Worm (Caenorhabditis elegans) whole organism, early embryonic: Measurements from ENCODE around the gene oac-22.
"Not testable (repeated sequence)": the region's sequence is repeated elsewhere in the genome, so short reads cannot be mapped to it uniquely, and the experiment has no call there.

Experiments
- aly-1 ChIP-seq: sonication (generic microtip); optimal IDR thresholded peaks from 2 replicates; lab custom pipeline; 2016; ENCODE audit warnings: missing genetic modification characterization, missing compliant biosample characterization
- ama-1 ChIP-seq: fragments of 150-350 bp; optimal IDR thresholded peaks from 2 replicates; lab custom pipeline; 2014
- ceh-13 ChIP-seq: fragments of 200-800 bp; sonication (Bioruptor generic); optimal IDR thresholded peaks from 2 replicates; lab custom pipeline; 2018; ENCODE audit warnings: mild to moderate bottlenecking, missing genetic modification characterization, missing compliant biosample characterization
- ceh-36 ChIP-seq: sonication (generic microtip); optimal IDR thresholded peaks from 2 replicates; lab custom pipeline; 2016; ENCODE audit warnings: missing genetic modification characterization, inconsistent platforms, missing compliant biosample characterization
- ets-7 ChIP-seq: sonication (generic microtip); optimal IDR thresholded peaks from 2 replicates; lab custom pipeline; 2016; ENCODE audit warnings: missing genotype, missing genetic modification characterization, missing compliant biosample characterization
- hmbx-1 ChIP-seq: sonication (generic microtip); optimal IDR thresholded peaks from 2 replicates; lab custom pipeline; 2016; ENCODE audit warnings: mild to moderate bottlenecking, missing genetic modification characterization, missing compliant biosample characterization
- hmg-4 ChIP-seq: fragments of 200-800 bp; sonication (Bioruptor generic); optimal IDR thresholded peaks from 2 replicates; lab custom pipeline; 2018; ENCODE audit warnings: mild to moderate bottlenecking, missing genetic modification characterization, missing compliant biosample characterization
- hnd-1 ChIP-seq: sonication (generic microtip); optimal IDR thresholded peaks from 2 replicates; lab custom pipeline; 2016; ENCODE audit warnings: missing genetic modification characterization, missing compliant biosample characterization
- sea-1 ChIP-seq: fragments of 200-800 bp; sonication (Bioruptor generic); conservative IDR thresholded peaks from 2 replicates; pipeline ENCODE4 v1.3.6; 2022; ENCODE audit warnings: missing genetic modification characterization, missing compliant biosample characterization

- not testable (repeated sequence) for TF ChIP-seq ama-1; sea-1 (GFP tag; lab: Robert Waterston, UW); ceh-13; hmbx-1 (tag; lab: Kevin White, UChicago); ceh-36 (tag; lab: Kevin White, UChicago); ets-7 (tag; lab: Kevin White, UChicago); hmg-4 (GFP tag; lab: Kevin White, UChicago); hnd-1 (tag; lab: Kevin White, UChicago); aly-1 (tag; lab: Kevin White, UChicago)
Observed at ce11 chrIV:3911848-3912247, 26.4 kb downstream of the oac-22 start, which contains the start of gene F56D6.18.
